Worm (Caenorhabditis elegans): Measurements from ENCODE around the gene K08D9.2.

The K08D9.2 gene

ce11 chrV:3259168-3259622, 31.7 kb downstream of the K08D9.2 start, which contains the start of gene T28A11.16:
Gene T28A11.16, minus strand, starts transcription at chrV:3259218.
- no peak for TF ChIP-seq tbx-9 (tag; optimal IDR thresholded peaks at IDR 0.05; ENCODE audit: borderline replicate concordance)
- TF ChIP-seq C17E4.6 (GFP tag; IDR thresholded peaks at IDR 0.05) = no peak
- TF ChIP-seq ceh-40 (GFP tag; IDR thresholded peaks at IDR 0.05) = no peak
- TF ChIP-seq ceh-100 (GFP tag; IDR thresholded peaks at IDR 0.05) = no peak
- TF ChIP-seq ceh-27 (GFP tag; optimal IDR thresholded peaks at IDR 0.05) = no peak
- TF ChIP-seq ceh-58 (GFP tag; IDR thresholded peaks at IDR 0.05) = no peak
- TF ChIP-seq nhr-80 (tag; optimal IDR thresholded peaks at IDR 0.05) = no peak
- no peak for TF ChIP-seq egl-18 (GFP tag; IDR thresholded peaks at IDR 0.05)
- TF ChIP-seq him-1 (tag; optimal IDR thresholded peaks at IDR 0.05) = no peak
- no peak for TF ChIP-seq chd-7 (tag; optimal IDR thresholded peaks at IDR 0.05)
- no peak for TF ChIP-seq B0261.1 (tag; optimal IDR thresholded peaks at IDR 0.05)
- TF ChIP-seq ztf-26 (tag; optimal IDR thresholded peaks at IDR 0.05) = no peak

- no peak for TF ChIP-seq ztf-18 (tag; optimal IDR thresholded peaks at IDR 0.05)
- TF ChIP-seq lir-1 (GFP tag; conservative IDR thresholded peaks at IDR 0.05) = no peak
- no peak for TF ChIP-seq lin-54 (GFP tag; optimal IDR thresholded peaks at IDR 0.05)
- TF ChIP-seq xnd-1 (tag; optimal IDR thresholded peaks at IDR 0.05) = no peak
- TF ChIP-seq rec-8 (tag; optimal IDR thresholded peaks at IDR 0.05) = no peak
- no peak for TF ChIP-seq madf-8 (GFP tag; conservative IDR thresholded peaks at IDR 0.05)
- no peak for TF ChIP-seq bed-2 (GFP tag; IDR thresholded peaks at IDR 0.05)
- TF ChIP-seq tbx-9 (tag; optimal IDR thresholded peaks at IDR 0.05; ENCODE audit: borderline replicate concordance) = no peak
- TF ChIP-seq F57C9.4 (tag; optimal IDR thresholded peaks at IDR 0.05) = no peak
Measured at ce11 chrV:3260075-3260474, 32.6 kb downstream of the K08D9.2 start, which contains the start of gene srbc-5. Gene srbc-5, plus strand, starts transcription at chrV:3260375.

- TF ChIP-seq ztf-3 (GFP tag; optimal IDR thresholded peaks at IDR 0.05) (no peak), nhr-179 (tag; optimal IDR thresholded peaks at IDR 0.05) (no peak), ztf-18 (tag; optimal IDR thresholded peaks at IDR 0.05) (no peak)
Measured at ce11 chrV:3266189-3266588, 38.7 kb downstream of the K08D9.2 start, which contains the start of gene T28A11.17. Gene T28A11.17, minus strand, starts transcription at chrV:3266289.

- no peak for TF ChIP-seq F55B11.4 (tag; optimal IDR thresholded peaks at IDR 0.05; ENCODE audit: borderline replicate concordance, insufficient read depth)
- TF ChIP-seq nfya-1 (tag; optimal IDR thresholded peaks at IDR 0.05; ENCODE audit: borderline replicate concordance, insufficient read depth) = no peak
- TF ChIP-seq him-1 (tag; optimal IDR thresholded peaks at IDR 0.05) = no peak
Measured at ce11 chrV:3267950-3268349, 40.5 kb downstream of the K08D9.2 start, which contains the start of gene T28A11.18. Gene T28A11.18, minus strand, starts transcription at chrV:3268050.

- TF ChIP-seq athp-1 (tag; optimal IDR thresholded peaks at IDR 0.05) (no peak), lag-1 (GFP tag; IDR thresholded peaks at IDR 0.05) (no peak), hmg-20 (GFP tag; IDR thresholded peaks at IDR 0.05) (no peak), egrh-3 (GFP tag; IDR thresholded peaks at IDR 0.05) (no peak), ztf-28 (GFP tag; IDR thresholded peaks at IDR 0.05) (no peak), lin-54 (GFP tag; optimal IDR thresholded peaks at IDR 0.05) (no peak), ZK185.1 (tag; optimal IDR thresholded peaks at IDR 0.05; ENCODE audit: poor library complexity, severe bottlenecking) (no peak), tlf-1 (GFP tag; optimal IDR thresholded peaks at IDR 0.05) (no peak), efl-1 (GFP tag; optimal IDR thresholded peaks at IDR 0.05) (no peak), tbx-9 (tag; optimal IDR thresholded peaks at IDR 0.05; ENCODE audit: borderline replicate concordance) (no peak), lir-1 (GFP tag; conservative IDR thresholded peaks at IDR 0.05) (no peak)
Measured at ce11 chrV:3269407-3269806, 41.9 kb downstream of the K08D9.2 start, which contains the start of gene T28A11.19. Gene T28A11.19, minus strand, starts transcription at chrV:3269514.

Data from whole organism, young adult.